Worm (Caenorhabditis elegans) whole organism, young adult: Measurements from ENCODE around the gene abu-13.

Experiments
- B0035.1 ChIP-seq: sonication (generic microtip); optimal IDR thresholded peaks from 2 replicates; lab custom pipeline; 2016; ENCODE audit warnings: missing genetic modification characterization, mild to moderate bottlenecking, missing compliant biosample characterization, missing genotype, missing genetic modification reagents
- F55B11.4 ChIP-seq: sonication (generic microtip); optimal IDR thresholded peaks from 2 replicates; lab custom pipeline; 2016; ENCODE audit warnings: missing compliant biosample characterization, missing genetic modification characterization, borderline replicate concordance; ENCODE audit not compliant: insufficient read depth
- fkh-3 ChIP-seq: sonication (generic microtip); optimal IDR thresholded peaks from 2 replicates; lab custom pipeline; 2016; ENCODE audit warnings: mild to moderate bottlenecking, missing genetic modification characterization, missing compliant biosample characterization
- hrde-1 ChIP-seq: sonication (generic microtip); optimal IDR thresholded peaks from 2 replicates; lab custom pipeline; 2016; ENCODE audit warnings: missing genetic modification characterization, mild to moderate bottlenecking, missing compliant biosample characterization, moderate library complexity, missing genotype, missing genetic modification reagents, borderline replicate concordance
- lag-1 ChIP-seq: fragments of 200-800 bp; sonication (Bioruptor generic); IDR thresholded peaks from 2 replicates; pipeline ENCODE4 v1.3.6; 2022; ENCODE audit warnings: missing genetic modification reagents, missing genetic modification characterization, missing compliant biosample characterization
- let-526 ChIP-seq: fragments of 200-800 bp; sonication (Bioruptor generic); IDR thresholded peaks from 2 replicates; pipeline ENCODE4 v1.3.6; 2022; ENCODE audit warnings: missing genetic modification reagents, missing genetic modification characterization, missing compliant biosample characterization
- rcor-1 ChIP-seq: fragments of 200-800 bp; sonication (Bioruptor generic); IDR thresholded peaks from 2 replicates; pipeline ENCODE4 v1.3.6; 2022; ENCODE audit warnings: missing genetic modification reagents, missing genetic modification characterization, missing compliant biosample characterization
- rpc-1 ChIP-seq, 2 experiments: fragments of 150-350 bp in 1 of 2; sonication (generic microtip) in 1 of 2; optimal IDR thresholded peaks; 2 replicates each; lab custom pipeline; 2014 to 2018; ENCODE audit warnings: missing biosample characterization in 1 of 2, missing genetic modification characterization in 1 of 2, missing genetic modification reagents in 1 of 2, missing genotype in 1 of 2
- snpc-4 ChIP-seq, 5 experiments: fragments of 150-350 bp in 1 of 5; sonication (generic microtip) in 4 of 5; optimal IDR thresholded peaks; 2 replicates each; lab custom pipeline; 2014 to 2018; ENCODE audit warnings: missing genetic modification characterization in 5 of 5, missing biosample characterization in 3 of 5, antibody characterized with exemption in 2 of 5, mild to moderate bottlenecking in 2 of 5, missing compliant biosample characterization in 2 of 5, missing genotype in 2 of 5, moderate library complexity in 2 of 5, missing genetic modification reagents in 1 of 5
- ztf-26 ChIP-seq: sonication (generic microtip); optimal IDR thresholded peaks from 2 replicates; lab custom pipeline; 2017; ENCODE audit warnings: missing genetic modification characterization, missing compliant biosample characterization

ce11 chrIII:6912381-6912780 is 33.3 kb downstream of the abu-13 start, which contains the start of gene pdf-1:
- TF ChIP-seq let-526 (GFP tag; lab: Robert Waterston, UW) (no peak), B0035.1 (tag; lab: Kevin White, UChicago) (no peak), snpc-4 (GFP tag; optimal IDR thresholded peaks at IDR 0.05; lab: Kevin White, UChicago) (no peak), snpc-4 (tag; optimal IDR thresholded peaks at IDR 0.05; lab: Kevin White, UChicago) (no peak), lag-1 (no peak), ztf-26 (tag; lab: Kevin White, UChicago) (no peak), rpc-1 (optimal IDR thresholded peaks at IDR 0.05; lab: Kevin White, UChicago) (no peak), rpc-1 (tag; optimal IDR thresholded peaks at IDR 0.05; lab: Kevin White, UChicago) (no peak), rcor-1 (GFP tag; lab: Robert Waterston, UW) (no peak), F55B11.4 (tag; lab: Kevin White, UChicago) (no peak), fkh-3 (no peak), hrde-1 (tag; lab: Kevin White, UChicago) (no peak)
